Fruit fly (Drosophila melanogaster) S2 (cell line): ENCODE measurements around the gene RhoGEF64C.

Experiments
- CG8478 ChIP-seq: fragments of >200 bp; optimal IDR thresholded peaks from 2 replicates; lab custom pipeline; 2018
- CTCF ChIP-seq, 2 experiments: fragments of >200 bp; optimal IDR thresholded peaks; 2 replicates each; lab custom pipeline; 2018

DNA sequence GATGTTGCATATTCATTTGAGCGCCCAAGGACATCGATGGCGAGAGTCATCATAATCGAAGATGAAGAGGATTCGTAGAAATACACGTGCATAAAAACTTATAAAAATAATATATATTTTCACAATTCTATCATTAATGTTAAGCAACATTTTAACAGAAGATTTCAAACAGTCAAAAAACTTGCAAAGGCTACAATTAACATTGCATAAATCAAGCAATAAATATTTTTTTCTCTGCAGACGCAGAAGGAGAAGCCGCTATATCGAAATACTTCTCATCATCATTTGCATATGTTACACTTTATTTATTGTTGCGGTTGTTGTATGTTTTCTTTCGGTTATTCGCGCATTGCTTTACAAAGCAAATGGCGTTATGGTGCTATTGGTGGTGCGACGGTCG lies 9.4 kb downstream of the RhoGEF64C start:
- TF ChIP-seq CTCF (optimal IDR thresholded peaks at IDR 0.05; lab: Kevin White, UChicago) (no peak), CG8478 (lab: Kevin White, UChicago) (no peak)
